Fruit fly (Drosophila melanogaster) whole organism, embryonic: ENCODE results near the gene CG1640.

Experiments
- Abd-B ChIP-seq: fragments of 200-800 bp; sonication (Bioruptor generic); optimal IDR thresholded peaks from 2 replicates; lab custom pipeline; 2018; ENCODE audit warnings: missing biosample characterization, mild to moderate bottlenecking, missing genetic modification characterization, moderate library complexity
- CG1024 ChIP-seq: fragments of 200-800 bp; sonication (Bioruptor generic); IDR thresholded peaks from 2 replicates; pipeline ENCODE4 v1.3.6; 2022; ENCODE audit warnings: missing biosample characterization, missing genetic modification characterization
- CG10565 ChIP-seq: fragments of 200-800 bp; sonication (Bioruptor generic); optimal IDR thresholded peaks from 3 replicates; lab custom pipeline; 2016; ENCODE audit warnings: missing biosample characterization, mild to moderate bottlenecking, missing genetic modification characterization
- CG11085 ChIP-seq: fragments of 200-800 bp; sonication (Bioruptor generic); IDR thresholded peaks from 2 replicates; pipeline ENCODE4 v1.3.6; 2022; ENCODE audit warnings: missing biosample characterization, missing genetic modification characterization
- CG11456 ChIP-seq: fragments of 200-800 bp; sonication (Bioruptor generic); IDR thresholded peaks from 3 replicates; pipeline ENCODE4 v1.3.6; 2022; ENCODE audit warnings: missing biosample characterization, missing genetic modification characterization
- CG11695 ChIP-seq: fragments of 200-800 bp; sonication (Bioruptor generic); IDR thresholded peaks from 3 replicates; pipeline ENCODE4 v1.3.6; 2022; ENCODE audit warnings: missing biosample characterization, missing genetic modification characterization
- CG12236 ChIP-seq: fragments of 200-800 bp; sonication (Bioruptor generic); optimal IDR thresholded peaks from 2 replicates; lab custom pipeline; 2016; ENCODE audit warnings: missing biosample characterization, missing genetic modification characterization
- CG13296 ChIP-seq: fragments of 200-800 bp; sonication (Bioruptor generic); optimal IDR thresholded peaks from 3 replicates; lab custom pipeline; 2018; ENCODE audit warnings: missing biosample characterization, mild to moderate bottlenecking, missing genetic modification characterization
- CG1529 ChIP-seq: fragments of 200-800 bp; sonication (Bioruptor generic); optimal IDR thresholded peaks from 3 replicates; lab custom pipeline; 2018; ENCODE audit warnings: missing biosample characterization, missing genetic modification characterization
- CG15514 ChIP-seq: fragments of 200-800 bp; sonication (Bioruptor generic); optimal IDR thresholded peaks from 3 replicates; lab custom pipeline; 2017; ENCODE audit warnings: missing biosample characterization, missing genetic modification characterization, mild to moderate bottlenecking, moderate library complexity, missing genetic modification reagents
- CG17802 ChIP-seq: fragments of 200-800 bp; sonication (Bioruptor generic); optimal IDR thresholded peaks from 2 replicates; lab custom pipeline; 2018; ENCODE audit warnings: missing biosample characterization, mild to moderate bottlenecking, missing genetic modification characterization, moderate library complexity
- CG32532 ChIP-seq: fragments of 200-800 bp; sonication (Bioruptor generic); IDR thresholded peaks from 2 replicates; pipeline ENCODE4 v1.3.6; 2022; ENCODE audit warnings: missing biosample characterization, missing genetic modification characterization
- CG42726 ChIP-seq: fragments of 200-800 bp; sonication (Bioruptor generic); IDR thresholded peaks from 2 replicates; pipeline ENCODE4 v1.3.6; 2022; ENCODE audit warnings: missing biosample characterization, missing genetic modification characterization; ENCODE audit not compliant: partially characterized antibody
- CG4424 ChIP-seq: fragments of 200-800 bp; sonication (Bioruptor generic); optimal IDR thresholded peaks from 3 replicates; lab custom pipeline; 2016; ENCODE audit warnings: missing biosample characterization, missing genetic modification characterization
- CG4820 ChIP-seq: fragments of 200-800 bp; sonication (Bioruptor generic); optimal IDR thresholded peaks from 3 replicates; lab custom pipeline; 2016; ENCODE audit warnings: missing biosample characterization, missing genetic modification characterization
- CG7372 ChIP-seq: fragments of 200-800 bp; sonication (Bioruptor generic); IDR thresholded peaks from 2 replicates; pipeline ENCODE4 v1.3.6; 2022; ENCODE audit warnings: missing biosample characterization, missing genetic modification characterization
- CG8290 ChIP-seq, 3 experiments: fragments of 200-800 bp; sonication (Bioruptor generic); optimal IDR thresholded peaks; 2 replicates each; lab custom pipeline; 2016 to 2019; ENCODE audit warnings: missing biosample characterization in 3 of 3, missing genetic modification characterization in 3 of 3, mild to moderate bottlenecking in 2 of 3, moderate library complexity in 1 of 3
- Dll ChIP-seq: fragments of 200-800 bp; sonication (Bioruptor generic); IDR thresholded peaks from 4 replicates; pipeline ENCODE4 v1.3.6; 2022; ENCODE audit warnings: missing biosample characterization, missing genetic modification characterization; ENCODE audit not compliant: partially characterized antibody
- Dp ChIP-seq: fragments of 200-800 bp; sonication (Bioruptor generic); optimal IDR thresholded peaks from 2 replicates; lab custom pipeline; 2018; ENCODE audit warnings: missing biosample characterization, mild to moderate bottlenecking, missing genetic modification characterization, moderate library complexity
- Dref ChIP-seq: fragments of 200-800 bp; sonication (Bioruptor generic); IDR thresholded peaks from 2 replicates; pipeline ENCODE4 v1.3.6; 2022; ENCODE audit warnings: missing biosample characterization, missing genetic modification characterization
- HHEX ChIP-seq: fragments of 200-800 bp; sonication (Bioruptor generic); optimal IDR thresholded peaks from 3 replicates; lab custom pipeline; 2017; ENCODE audit warnings: missing biosample characterization, mild to moderate bottlenecking, missing genetic modification characterization, missing genetic modification reagents
- HLH4C ChIP-seq: fragments of 200-800 bp; sonication (Bioruptor generic); IDR thresholded peaks from 3 replicates; pipeline ENCODE4 v1.3.6; 2022; ENCODE audit warnings: missing biosample characterization, missing genetic modification characterization; ENCODE audit not compliant: partially characterized antibody
- HLHmδ ChIP-seq: fragments of 200-800 bp; sonication (Bioruptor generic); optimal IDR thresholded peaks from 2 replicates; lab custom pipeline; 2018; ENCODE audit warnings: missing biosample characterization, mild to moderate bottlenecking, missing genetic modification characterization, moderate library complexity
- HmgD ChIP-seq: fragments of 200-800 bp; sonication (Bioruptor generic); optimal IDR thresholded peaks from 3 replicates; lab custom pipeline; 2016; ENCODE audit warnings: missing biosample characterization, missing genetic modification characterization
- MESR4 ChIP-seq: fragments of 200-800 bp; sonication (Bioruptor generic); optimal IDR thresholded peaks from 2 replicates; lab custom pipeline; 2018; ENCODE audit warnings: missing biosample characterization, mild to moderate bottlenecking, missing genetic modification characterization, moderate library complexity
- Meics ChIP-seq: fragments of 200-800 bp; sonication (Bioruptor generic); optimal IDR thresholded peaks from 2 replicates; lab custom pipeline; 2017; ENCODE audit warnings: missing biosample characterization, mild to moderate bottlenecking, missing genetic modification characterization
- Nf-YC ChIP-seq: fragments of 200-800 bp; optimal IDR thresholded peaks from 3 replicates; lab custom pipeline; 2019; ENCODE audit warnings: missing biosample characterization, mild to moderate bottlenecking, missing genetic modification characterization, moderate library complexity
- NfI ChIP-seq: fragments of 200-800 bp; sonication (Bioruptor generic); optimal IDR thresholded peaks from 3 replicates; lab custom pipeline; 2018; ENCODE audit warnings: missing biosample characterization, mild to moderate bottlenecking, missing genetic modification characterization, moderate library complexity
- PHDP ChIP-seq: fragments of 200-800 bp; sonication (Bioruptor generic); optimal IDR thresholded peaks from 3 replicates; lab custom pipeline; 2018; ENCODE audit warnings: missing biosample characterization, mild to moderate bottlenecking, missing genetic modification characterization, moderate library complexity
- Ptx1 ChIP-seq: fragments of 200-800 bp; sonication (Bioruptor generic); IDR thresholded peaks from 2 replicates; pipeline ENCODE4 v1.3.6; 2022; ENCODE audit warnings: missing biosample characterization, missing genetic modification characterization
- Sox100B ChIP-seq: fragments of 200-800 bp; sonication (Bioruptor generic); optimal IDR thresholded peaks from 3 replicates; lab custom pipeline; 2018; ENCODE audit warnings: missing biosample characterization, mild to moderate bottlenecking, missing genetic modification characterization
- Spps ChIP-seq: fragments of 200-800 bp; sonication (Bioruptor generic); optimal IDR thresholded peaks from 2 replicates; lab custom pipeline; 2018; ENCODE audit warnings: missing biosample characterization, mild to moderate bottlenecking, missing genetic modification characterization
- Sry-δ ChIP-seq: fragments of 200-800 bp; sonication (Bioruptor generic); optimal IDR thresholded peaks from 2 replicates; lab custom pipeline; 2016; ENCODE audit warnings: missing biosample characterization, missing genetic modification characterization
- ab ChIP-seq: fragments of 200-800 bp; sonication (Bioruptor generic); optimal IDR thresholded peaks from 2 replicates; lab custom pipeline; 2016; ENCODE audit warnings: missing biosample characterization, missing genetic modification characterization
- bcd ChIP-seq: fragments of 200-800 bp; sonication (Bioruptor generic); optimal IDR thresholded peaks from 2 replicates; lab custom pipeline; 2017; ENCODE audit warnings: missing biosample characterization, mild to moderate bottlenecking, missing genetic modification characterization
- crp ChIP-seq, 2 experiments: fragments of 200-800 bp; sonication (Bioruptor generic); optimal IDR thresholded peaks; 2 replicates in 1 of 2; 3 replicates in 1 of 2; lab custom pipeline; 2017; ENCODE audit warnings: missing biosample characterization in 2 of 2, missing genetic modification characterization in 2 of 2, mild to moderate bottlenecking in 1 of 2, moderate library complexity in 1 of 2
- en ChIP-seq: fragments of 200-800 bp; sonication (Bioruptor generic); optimal IDR thresholded peaks from 2 replicates; lab custom pipeline; 2016; ENCODE audit warnings: missing biosample characterization, missing genetic modification characterization
- eyg ChIP-seq: fragments of 200-800 bp; sonication (Bioruptor generic); optimal IDR thresholded peaks from 3 replicates; lab custom pipeline; 2016; ENCODE audit warnings: missing biosample characterization, missing genetic modification characterization
- gro ChIP-seq: fragments of 200-800 bp; sonication (Bioruptor generic); optimal IDR thresholded peaks from 2 replicates; lab custom pipeline; 2016; ENCODE audit warnings: missing biosample characterization, missing genetic modification characterization
- jumu ChIP-seq: fragments of 200-800 bp; sonication (Bioruptor generic); optimal IDR thresholded peaks from 3 replicates; lab custom pipeline; 2016; ENCODE audit warnings: missing biosample characterization, missing genetic modification characterization
- mirr ChIP-seq: fragments of 200-800 bp; sonication (Bioruptor generic); optimal IDR thresholded peaks from 3 replicates; lab custom pipeline; 2018; ENCODE audit warnings: missing biosample characterization, mild to moderate bottlenecking, missing genetic modification characterization
- pzg ChIP-seq: fragments of 200-800 bp; sonication (Bioruptor generic); optimal IDR thresholded peaks from 3 replicates; lab custom pipeline; 2018; ENCODE audit warnings: missing biosample characterization, mild to moderate bottlenecking, missing genetic modification characterization, moderate library complexity
- sens ChIP-seq: fragments of 200-800 bp; sonication (Bioruptor generic); peaks from one replicate; lab custom pipeline; 2016; ENCODE audit warnings: missing biosample characterization, missing genetic modification characterization
- sens-2 ChIP-seq: fragments of 200-800 bp; sonication (Bioruptor generic); IDR thresholded peaks from 2 replicates; pipeline ENCODE4 v1.3.6; 2022; ENCODE audit warnings: missing biosample characterization, missing genetic modification characterization
- sim ChIP-seq: fragments of 200-800 bp; sonication (Bioruptor generic); IDR thresholded peaks from 2 replicates; pipeline ENCODE4 v1.3.6; 2022; ENCODE audit warnings: missing biosample characterization, missing genetic modification characterization
- sug ChIP-seq: fragments of 200-800 bp; optimal IDR thresholded peaks from 2 replicates; lab custom pipeline; 2019; ENCODE audit warnings: missing biosample characterization, mild to moderate bottlenecking, missing genetic modification characterization, moderate library complexity
- tgo ChIP-seq: fragments of 200-800 bp; sonication (Bioruptor generic); IDR thresholded peaks from 3 replicates; pipeline ENCODE4 v1.3.6; 2022; ENCODE audit warnings: missing biosample characterization, missing genetic modification characterization
- tll ChIP-seq, 2 experiments: fragments of 200-800 bp in 1 of 2; fragments of >200 bp in 1 of 2; sonication (Bioruptor generic) in 1 of 2; optimal IDR thresholded peaks; 2 replicates each; lab custom pipeline; 2017 to 2019; ENCODE audit warnings: missing biosample characterization in 2 of 2, missing genetic modification characterization in 2 of 2, mild to moderate bottlenecking in 1 of 2, moderate library complexity in 1 of 2
- unpg ChIP-seq: fragments of 200-800 bp; sonication (Bioruptor generic); optimal IDR thresholded peaks from 3 replicates; lab custom pipeline; 2018; ENCODE audit warnings: missing biosample characterization, mild to moderate bottlenecking, missing genetic modification characterization, moderate library complexity
- vfl ChIP-seq: fragments of 200-800 bp; sonication (Bioruptor generic); optimal IDR thresholded peaks from 2 replicates; lab custom pipeline; 2016; ENCODE audit warnings: missing biosample characterization, missing genetic modification characterization

Gene CG1640

DNA sequence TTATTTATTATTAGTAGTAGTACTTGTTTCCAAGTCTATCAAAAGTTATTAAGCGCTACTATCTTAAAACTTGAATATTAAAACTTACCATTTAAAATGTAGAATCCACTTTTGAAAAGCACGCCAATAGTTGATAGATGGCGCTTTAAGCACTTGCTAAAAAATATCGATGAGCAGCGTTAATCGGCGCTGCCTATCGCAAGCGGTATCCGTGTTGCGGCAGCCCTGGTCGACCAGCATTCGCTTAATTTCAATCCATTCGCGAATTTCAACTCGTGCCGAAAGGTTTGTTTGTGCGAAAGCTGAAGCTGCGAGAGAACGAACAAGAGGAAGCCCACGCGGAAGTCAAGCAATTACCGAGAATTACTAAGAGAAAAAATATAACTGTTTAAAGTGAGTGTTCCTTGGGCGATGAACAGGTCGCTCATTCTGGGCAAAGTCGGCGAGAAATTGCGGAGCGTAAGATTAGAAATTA is 40.8 kb upstream of the CG1640 start, which contains the start of gene Prx2 (continued):
- no peak for TF ChIP-seq CG4820 (GFP tag; lab: Kevin White, UChicago)
- TF ChIP-seq gro, result peak; percentile 54
- TF ChIP-seq CG13296, result peak; percentile 38
- no peak for TF ChIP-seq en (GFP tag; lab: Kevin White, UChicago)
- TF ChIP-seq Meics (GFP tag; lab: Kevin White, UChicago), result peak; percentile 55
- peak; percentile 12 for TF ChIP-seq MESR4
- TF ChIP-seq CG12236 (GFP tag; lab: Kevin White, UChicago), result no peak
- peak; percentile 85 for TF ChIP-seq pzg (GFP tag; lab: Kevin White, UChicago)
- peak; percentile 6 for TF ChIP-seq HmgD (GFP tag; lab: Kevin White, UChicago)
- TF ChIP-seq CG15514 (GFP tag; lab: Kevin White, UChicago), result peak; percentile 72
- peak; percentile 57 for TF ChIP-seq Ptx1 (GFP tag; lab: Robert Waterston, UW)
- TF ChIP-seq tll (GFP tag; optimal IDR thresholded peaks at IDR 0.05; lab: Kevin White, UChicago), result no peak
- TF ChIP-seq HLH4C (GFP tag; lab: Robert Waterston, UW), result peak; percentile 74
- TF ChIP-seq CG11456, result peak; percentile 69; the same call in 2 of the 3 replicates
- TF ChIP-seq Sry-δ (GFP tag; lab: Kevin White, UChicago), result peak; percentile 67
- peak; percentile 11 for TF ChIP-seq HHEX (GFP tag; lab: Kevin White, UChicago)
- no peak for TF ChIP-seq vfl (GFP tag; lab: Kevin White, UChicago)
- TF ChIP-seq NfI, result peak; percentile 6
- peak; percentile 33 for TF ChIP-seq sug (tag; lab: Kevin White, UChicago)
- no peak for TF ChIP-seq sim
- no peak for TF ChIP-seq PHDP
- peak; percentile 83 for TF ChIP-seq Dp (GFP tag; lab: Kevin White, UChicago)
- TF ChIP-seq Spps (tag; lab: Kevin White, UChicago), result no peak
- no peak for TF ChIP-seq ab (GFP tag; lab: Kevin White, UChicago)
- no peak for TF ChIP-seq sens-2
- TF ChIP-seq eyg (GFP tag; lab: Kevin White, UChicago), result no peak
- no peak for TF ChIP-seq CG1529 (GFP tag; lab: Kevin White, UChicago)
- TF ChIP-seq Nf-YC (tag; lab: Kevin White, UChicago), result peak; percentile 7
- peak; percentile 75 for TF ChIP-seq Dll (GFP tag; lab: Robert Waterston, UW)
- TF ChIP-seq CG8290 (GFP tag; optimal IDR thresholded peaks at IDR 0.05; lab: Kevin White, UChicago), result no peak
- TF ChIP-seq CG8290 (tag; optimal IDR thresholded peaks at IDR 0.05; lab: Kevin White, UChicago), result peak in 1 of 2 experiments; percentile 66
- 0 out of 2 replicates have a peak, but pooled peaks have one; percentile 28 for TF ChIP-seq CG11085 (GFP tag; lab: Robert Waterston, UW)
- TF ChIP-seq Abd-B, result peak; percentile 8
- peak; percentile 56 for TF ChIP-seq bcd (GFP tag; lab: Kevin White, UChicago)
- TF ChIP-seq CG11695 (GFP tag; lab: Robert Waterston, UW), result no peak
- TF ChIP-seq CG10565 (GFP tag; lab: Kevin White, UChicago), result no peak
- peak; percentile 46 for TF ChIP-seq CG32532
- TF ChIP-seq CG17802 (tag; lab: Kevin White, UChicago), result no peak
- TF ChIP-seq sens (GFP tag; lab: Kevin White, UChicago), result peak; percentile 8
- peak; percentile 5 for TF ChIP-seq CG4424 (GFP tag; lab: Kevin White, UChicago)
- TF ChIP-seq crp (GFP tag; optimal IDR thresholded peaks at IDR 0.05; lab: Kevin White, UChicago), result no peak
- TF ChIP-seq CG42726 (GFP tag; lab: Robert Waterston, UW), result peak; percentile 86
- TF ChIP-seq CG1024, result no peak
- TF ChIP-seq mirr (GFP tag; lab: Kevin White, UChicago), result peak; percentile 49
- TF ChIP-seq CG7372 (GFP tag; lab: Robert Waterston, UW), result no peak
- TF ChIP-seq unpg (GFP tag; lab: Kevin White, UChicago), result no peak
- no peak for TF ChIP-seq Sox100B (GFP tag; lab: Kevin White, UChicago)
- no peak for TF ChIP-seq tgo
- TF ChIP-seq Dref (GFP tag; lab: Robert Waterston, UW), result peak; percentile 91
- TF ChIP-seq HLHmδ (GFP tag; lab: Kevin White, UChicago), result no peak
- TF ChIP-seq jumu (GFP tag; lab: Kevin White, UChicago), result no peak
